Fruit fly (Drosophila melanogaster): Measurements from ENCODE around the gene CG15130.

CG15130 gene

dm6 chr2L:20414750-20415211, 9.7 kb downstream of the CG15130 start, which contains the start of gene CG10947 (continued):
- TF ChIP-seq CG32772 (GFP tag; IDR thresholded peaks at IDR 0.05): peak; percentile 44; the same call in 1 of the 2 replicates
- TF ChIP-seq crc (GFP tag; optimal IDR thresholded peaks at IDR 0.05): peak; percentile 64
- TF ChIP-seq pb (GFP tag; optimal IDR thresholded peaks at IDR 0.05): peak; percentile 66
- TF ChIP-seq ind (GFP tag; optimal IDR thresholded peaks at IDR 0.05): peak; percentile 57
- TF ChIP-seq dimm (GFP tag; IDR thresholded peaks at IDR 0.05): no peak
- TF ChIP-seq Ets97D (GFP tag; optimal IDR thresholded peaks at IDR 0.05): peak; percentile 57
- TF ChIP-seq Vsx1 (GFP tag; optimal IDR thresholded peaks at IDR 0.05): peak; percentile 63
- peak; percentile 75 to 84 for TF ChIP-seq dpn (GFP tag; optimal IDR thresholded peaks at IDR 0.05)
- TF ChIP-seq CoRest (tag; optimal IDR thresholded peaks at IDR 0.05): peak; percentile 55
- TF ChIP-seq sisA (GFP tag; IDR thresholded peaks at IDR 0.05): no peak; the same call in 1 of the 2 replicates
- peak; percentile 49 for TF ChIP-seq CG10462 (GFP tag; optimal IDR thresholded peaks at IDR 0.05)
- TF ChIP-seq CG7987 (GFP tag; optimal IDR thresholded peaks at IDR 0.05): peak; percentile 55
- TF ChIP-seq Lpt (GFP tag; optimal IDR thresholded peaks at IDR 0.05): no peak
- TF ChIP-seq MESR4 (GFP tag; optimal IDR thresholded peaks at IDR 0.05): peak; percentile 4
- TF ChIP-seq CG11093 (GFP tag; IDR thresholded peaks at IDR 0.05): no peak
- peak; percentile 56 for TF ChIP-seq dm (GFP tag; optimal IDR thresholded peaks at IDR 0.05)
- TF ChIP-seq cas (GFP tag; IDR thresholded peaks at IDR 0.05): no peak
- TF ChIP-seq ems (GFP tag; optimal IDR thresholded peaks at IDR 0.05): peak; percentile 55
- TF ChIP-seq nau (GFP tag; optimal IDR thresholded peaks at IDR 0.05): peak; percentile 47
- no peak for TF ChIP-seq CG15073 (GFP tag; optimal IDR thresholded peaks at IDR 0.05)
- TF ChIP-seq CG8089 (GFP tag; optimal IDR thresholded peaks at IDR 0.05): peak; percentile 56
- peak; percentile 55; the same call in 1 of the 2 replicates for TF ChIP-seq CG17328 (GFP tag; IDR thresholded peaks at IDR 0.05)
- peak; percentile 97 for TF ChIP-seq Med (GFP tag)
- TF ChIP-seq Blimp-1 (GFP tag; optimal IDR thresholded peaks at IDR 0.05): peak; percentile 14
- peak; percentile 21 for TF ChIP-seq YL-1 (GFP tag; optimal IDR thresholded peaks at IDR 0.05)
- 0 out of 3 replicates have a peak, but pooled peaks have one; percentile 14 for TF ChIP-seq ase (GFP tag; IDR thresholded peaks at IDR 0.05)
- no peak for TF ChIP-seq schlank (tag; optimal IDR thresholded peaks at IDR 0.05)
- TF ChIP-seq CG10147 (GFP tag; optimal IDR thresholded peaks at IDR 0.05): peak; percentile 7
- TF ChIP-seq mld (GFP tag; IDR thresholded peaks at IDR 0.05; ENCODE audit: partially characterized antibody): no peak
- TF ChIP-seq abd-A (tag; optimal IDR thresholded peaks at IDR 0.05): no peak
- no peak for TF ChIP-seq CG10565 (GFP tag; optimal IDR thresholded peaks at IDR 0.05)
- peak; percentile 64 for TF ChIP-seq CG8290 (GFP tag; optimal IDR thresholded peaks at IDR 0.05)
- peak in 1 of 2 experiments; percentile 69 for TF ChIP-seq CG8290 (tag; optimal IDR thresholded peaks at IDR 0.05)
- TF ChIP-seq CG5245 (GFP tag; optimal IDR thresholded peaks at IDR 0.05): peak; percentile 74
- no peak for TF ChIP-seq CG43689 (GFP tag; IDR thresholded peaks at IDR 0.05)
- TF ChIP-seq CG31388 (GFP tag; optimal IDR thresholded peaks at IDR 0.05): no peak
- TF ChIP-seq Xrp1 (GFP tag; IDR thresholded peaks at IDR 0.05): peak; percentile 71
- no peak for TF ChIP-seq CG10321 (GFP tag; IDR thresholded peaks at IDR 0.05)
- peak; percentile 46; the same call in 1 of the 3 replicates for TF ChIP-seq CG11695 (GFP tag; IDR thresholded peaks at IDR 0.05)
- peak; percentile 17 for TF ChIP-seq Usf (GFP tag; optimal IDR thresholded peaks at IDR 0.05)
- no peak for TF ChIP-seq mirr (GFP tag; optimal IDR thresholded peaks at IDR 0.05)
- peak; percentile 25 for TF ChIP-seq NC2α (GFP tag; optimal IDR thresholded peaks at IDR 0.05)
- TF ChIP-seq Doc2 (GFP tag; IDR thresholded peaks at IDR 0.05): no peak
- peak; percentile 69; the same call in 2 of the 3 replicates for TF ChIP-seq Opbp (GFP tag; IDR thresholded peaks at IDR 0.05; ENCODE audit: partially characterized antibody)
- peak; percentile 61 for TF ChIP-seq CG42726 (GFP tag; IDR thresholded peaks at IDR 0.05; ENCODE audit: partially characterized antibody)
- no peak for TF ChIP-seq CG4404 (GFP tag; IDR thresholded peaks at IDR 0.05)
- TF ChIP-seq D (optimal IDR thresholded peaks at IDR 0.05): no peak
- TF ChIP-seq D (GFP tag; optimal IDR thresholded peaks at IDR 0.05): peak; percentile 36
- no peak for TF ChIP-seq pita (GFP tag; optimal IDR thresholded peaks at IDR 0.05)
- peak; percentile 36 for TF ChIP-seq Atf-2 (GFP tag; optimal IDR thresholded peaks at IDR 0.05)
- TF ChIP-seq CG5953 (GFP tag; IDR thresholded peaks at IDR 0.05): 0 out of 2 replicates have a peak, but pooled peaks have one; percentile 15
- peak; percentile 73 for TF ChIP-seq CG32532 (GFP tag; IDR thresholded peaks at IDR 0.05)

All from whole organism, embryonic.